Worm (Caenorhabditis elegans) whole organism, L2 larva: ENCODE data around the gene mlt-8.

Experiments
- ama-1 ChIP-seq: fragments of 150-350 bp; optimal IDR thresholded peaks from 2 replicates; lab custom pipeline; 2018; ENCODE audit warnings: inconsistent platforms
- blmp-1 ChIP-seq: sonication (generic microtip); optimal IDR thresholded peaks from 2 replicates; lab custom pipeline; 2017; ENCODE audit warnings: missing genetic modification characterization, mild to moderate bottlenecking, missing compliant biosample characterization, antibody characterized with exemption, moderate library complexity; ENCODE audit not compliant: insufficient read depth
- lin-11 ChIP-seq: fragments of 150-350 bp; sonication (generic microtip); optimal IDR thresholded peaks from 2 replicates; lab custom pipeline; 2014; ENCODE audit warnings: missing biosample characterization, missing genetic modification characterization, inconsistent platforms, mixed read lengths
- nhr-21 ChIP-seq: fragments of 150-350 bp; optimal IDR thresholded peaks from 2 replicates; lab custom pipeline; 2014; ENCODE audit warnings: missing biosample characterization, missing genetic modification characterization

DNA sequence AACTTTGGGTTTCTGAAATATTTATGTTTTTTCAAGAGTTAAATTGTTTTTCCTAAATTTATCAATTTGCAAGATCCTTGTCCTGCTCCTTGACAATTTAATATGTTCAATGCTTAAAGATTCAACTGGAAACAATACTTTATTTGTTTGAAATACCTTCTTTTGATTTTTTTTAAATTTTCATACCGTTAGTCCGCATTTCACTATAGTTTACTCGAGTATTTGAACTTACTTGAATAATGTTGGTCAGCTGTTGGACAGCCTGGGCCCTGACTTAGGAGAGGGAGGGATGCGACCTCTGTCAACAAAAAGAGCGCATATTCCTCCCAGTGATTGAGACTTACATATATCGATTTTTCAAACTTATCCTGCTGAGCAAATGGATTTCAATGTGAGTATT is 34.1 kb upstream of the mlt-8 start, which contains the start of gene W04H10.5:
- TF ChIP-seq blmp-1 (no peak), nhr-21 (tag; lab: Kevin White, UChicago) (no peak), lin-11 (tag; lab: Kevin White, UChicago) (no peak), ama-1 (lab: Kevin White, UChicago) (no peak)
